Worm (Caenorhabditis elegans) whole organism, early embryonic: ENCODE results near the gene F58F9.8.

Source experiments
- B0310.2 ChIP-seq: sonication (generic microtip); optimal IDR thresholded peaks from 2 replicates; lab custom pipeline; 2016; ENCODE audit warnings: mild to moderate bottlenecking, missing genetic modification characterization, missing compliant biosample characterization
- F13C5.2 ChIP-seq: sonication (generic microtip); optimal IDR thresholded peaks from 2 replicates; lab custom pipeline; 2017; ENCODE audit warnings: mild to moderate bottlenecking, missing genetic modification characterization, inconsistent platforms, missing compliant biosample characterization
- aly-1 ChIP-seq: sonication (generic microtip); optimal IDR thresholded peaks from 2 replicates; lab custom pipeline; 2016; ENCODE audit warnings: missing genetic modification characterization, missing compliant biosample characterization
- ama-1 ChIP-seq: fragments of 150-350 bp; optimal IDR thresholded peaks from 2 replicates; lab custom pipeline; 2014
- ceh-13 ChIP-seq: fragments of 200-800 bp; sonication (Bioruptor generic); optimal IDR thresholded peaks from 2 replicates; lab custom pipeline; 2018; ENCODE audit warnings: mild to moderate bottlenecking, missing genetic modification characterization, missing compliant biosample characterization
- ceh-36 ChIP-seq: sonication (generic microtip); optimal IDR thresholded peaks from 2 replicates; lab custom pipeline; 2016; ENCODE audit warnings: missing genetic modification characterization, inconsistent platforms, missing compliant biosample characterization
- ets-7 ChIP-seq: sonication (generic microtip); optimal IDR thresholded peaks from 2 replicates; lab custom pipeline; 2016; ENCODE audit warnings: missing genotype, missing genetic modification characterization, missing compliant biosample characterization
- flt-1 ChIP-seq: fragments of 200-800 bp; sonication (Bioruptor generic); IDR thresholded peaks from 2 replicates; pipeline ENCODE4 v1.3.6; 2022; ENCODE audit warnings: missing genetic modification characterization, missing compliant biosample characterization
- hmbx-1 ChIP-seq: sonication (generic microtip); optimal IDR thresholded peaks from 2 replicates; lab custom pipeline; 2016; ENCODE audit warnings: mild to moderate bottlenecking, missing genetic modification characterization, missing compliant biosample characterization
- hmg-4 ChIP-seq: fragments of 200-800 bp; sonication (Bioruptor generic); optimal IDR thresholded peaks from 2 replicates; lab custom pipeline; 2018; ENCODE audit warnings: mild to moderate bottlenecking, missing genetic modification characterization, missing compliant biosample characterization
- hnd-1 ChIP-seq: sonication (generic microtip); optimal IDR thresholded peaks from 2 replicates; lab custom pipeline; 2016; ENCODE audit warnings: missing genetic modification characterization, missing compliant biosample characterization
- pes-1 ChIP-seq: fragments of 200-800 bp; sonication (Bioruptor generic); IDR thresholded peaks from 2 replicates; pipeline ENCODE4 v1.3.6; 2022; ENCODE audit warnings: missing genetic modification reagents, missing genetic modification characterization, missing compliant biosample characterization
- scrt-1 ChIP-seq: fragments of 200-800 bp; sonication (Bioruptor generic); IDR thresholded peaks from 2 replicates; pipeline ENCODE4 v1.3.6; 2022; ENCODE audit warnings: missing genetic modification characterization, missing compliant biosample characterization
- sea-1 ChIP-seq: fragments of 200-800 bp; sonication (Bioruptor generic); conservative IDR thresholded peaks from 2 replicates; pipeline ENCODE4 v1.3.6; 2022; ENCODE audit warnings: missing genetic modification characterization, missing compliant biosample characterization
- tbx-11 ChIP-seq: fragments of 200-800 bp; sonication (Bioruptor generic); IDR thresholded peaks from 2 replicates; pipeline ENCODE4 v1.3.6; 2022; ENCODE audit warnings: missing genetic modification characterization, missing compliant biosample characterization
- tbx-37 ChIP-seq: fragments of 200-800 bp; sonication (Bioruptor generic); conservative IDR thresholded peaks from 2 replicates; pipeline ENCODE4 v1.3.6; 2022; ENCODE audit warnings: missing genetic modification reagents, missing genetic modification characterization, missing compliant biosample characterization
- tra-4 ChIP-seq: sonication (generic microtip); optimal IDR thresholded peaks from 2 replicates; lab custom pipeline; 2017; ENCODE audit warnings: missing genetic modification characterization, missing compliant biosample characterization

The F58F9.8 gene

ce11 chrIV:6258967-6259366 is 21.0 kb downstream of the F58F9.8 start:
- TF ChIP-seq ama-1 (lab: Kevin White, UChicago) (no peak), B0310.2 (tag; lab: Kevin White, UChicago) (no peak), tra-4 (tag; lab: Kevin White, UChicago) (no peak), hnd-1 (tag; lab: Kevin White, UChicago) (no peak), tbx-37 (no peak), flt-1 (GFP tag; lab: Robert Waterston, UW) (no peak), hmbx-1 (tag; lab: Kevin White, UChicago) (no peak), scrt-1 (GFP tag; lab: Robert Waterston, UW) (no peak), pes-1 (no peak), hmg-4 (GFP tag; lab: Kevin White, UChicago) (no peak), tbx-11 (no peak), ceh-36 (tag; lab: Kevin White, UChicago) (no peak), ets-7 (tag; lab: Kevin White, UChicago) (no peak), F13C5.2 (tag; lab: Kevin White, UChicago) (no peak), ceh-13 (GFP tag; lab: Kevin White, UChicago) (no peak), aly-1 (tag; lab: Kevin White, UChicago) (no peak), sea-1 (no peak)

DNA sequence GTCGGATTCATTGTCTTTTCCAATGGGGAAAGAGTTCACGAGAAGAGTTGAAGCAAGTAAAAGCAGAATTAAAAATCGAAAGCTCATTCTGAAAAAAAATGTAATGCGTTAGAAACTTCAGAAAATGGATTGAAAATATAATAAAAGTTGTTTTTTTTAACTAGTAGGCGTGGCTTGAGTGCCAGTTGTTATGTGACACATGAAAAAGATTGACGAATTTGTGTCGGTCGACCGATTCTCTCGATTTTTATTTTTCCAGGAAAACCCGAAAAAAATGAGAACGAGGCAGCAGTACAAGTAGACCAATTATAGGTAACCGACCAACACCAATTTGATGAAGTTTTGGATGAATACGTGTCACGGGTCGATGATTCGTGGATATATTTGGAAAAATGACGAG is 21.8 kb downstream of the F58F9.8 start, which contains the start of gene nlp-16:
Gene nlp-16, minus strand, starts transcription at position 101 of the 400 bp plus-strand sequence.
- TF ChIP-seq ets-7 (tag; lab: Kevin White, UChicago) (no peak), aly-1 (tag; lab: Kevin White, UChicago) (no peak), tbx-37 (no peak), ceh-13 (GFP tag; lab: Kevin White, UChicago) (no peak), flt-1 (GFP tag; lab: Robert Waterston, UW) (no peak), tbx-11 (no peak), hmbx-1 (tag; lab: Kevin White, UChicago) (no peak), hmg-4 (GFP tag; lab: Kevin White, UChicago) (no peak), sea-1 (no peak)

DNA sequence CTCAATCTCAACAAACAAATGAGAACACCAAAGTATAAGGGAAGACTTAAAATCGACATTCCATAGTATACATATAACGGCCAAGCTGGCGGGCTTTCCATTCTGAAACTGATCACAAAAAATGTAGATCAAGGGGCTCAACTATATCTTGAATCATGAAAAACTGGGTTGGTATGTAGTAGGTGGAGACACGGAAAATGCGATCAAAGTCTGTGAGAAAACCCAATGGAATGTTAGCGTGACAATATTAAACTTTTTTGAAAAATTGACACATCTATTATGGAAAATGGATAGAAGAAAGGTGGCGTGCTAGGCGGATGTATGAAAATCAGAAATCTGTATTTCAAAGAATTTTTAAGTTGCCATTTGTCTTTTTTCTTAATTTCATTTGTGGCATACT is 25.3 kb downstream of the F58F9.8 start, which contains the start of gene srv-28:
Gene srv-28, minus strand, starts transcription at position 101 of the 400 bp plus-strand sequence.
- TF ChIP-seq hmbx-1 (tag; lab: Kevin White, UChicago) (no peak), scrt-1 (GFP tag; lab: Robert Waterston, UW) (no peak), ets-7 (tag; lab: Kevin White, UChicago) (no peak), tra-4 (tag; lab: Kevin White, UChicago) (no peak), ceh-13 (GFP tag; lab: Kevin White, UChicago) (no peak)

DNA sequence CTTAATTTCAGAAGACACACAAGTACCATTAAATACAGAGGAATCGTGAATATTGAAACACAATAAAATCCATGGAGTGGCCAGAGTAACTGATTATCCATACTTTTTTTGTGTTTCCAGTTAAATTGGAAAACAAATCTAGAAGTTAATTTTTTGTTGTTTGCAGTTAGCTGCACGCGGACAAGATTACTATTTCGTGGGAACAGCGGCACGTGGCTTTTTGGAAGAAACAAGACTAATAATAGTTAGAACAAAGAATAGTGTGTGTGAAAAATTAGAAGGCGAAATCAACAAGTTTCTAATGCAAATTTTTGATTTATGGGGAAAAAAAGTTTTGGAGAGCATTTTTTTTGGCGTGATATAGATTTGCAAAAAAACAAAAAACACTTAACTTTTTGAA is 28.5 kb downstream of the F58F9.8 start, which contains the start of gene srv-29:
Gene srv-29, minus strand, starts transcription at position 101 of the 400 bp plus-strand sequence.
- TF ChIP-seq pes-1 = no peak

- TF ChIP-seq pes-1 (no peak), tbx-37 (no peak)
Observed at ce11 chrIV:6269346-6269745, 31.4 kb downstream of the F58F9.8 start, which contains the start of gene srv-30. TSS of gene srv-30 (minus strand) at chrIV:6269446.

DNA sequence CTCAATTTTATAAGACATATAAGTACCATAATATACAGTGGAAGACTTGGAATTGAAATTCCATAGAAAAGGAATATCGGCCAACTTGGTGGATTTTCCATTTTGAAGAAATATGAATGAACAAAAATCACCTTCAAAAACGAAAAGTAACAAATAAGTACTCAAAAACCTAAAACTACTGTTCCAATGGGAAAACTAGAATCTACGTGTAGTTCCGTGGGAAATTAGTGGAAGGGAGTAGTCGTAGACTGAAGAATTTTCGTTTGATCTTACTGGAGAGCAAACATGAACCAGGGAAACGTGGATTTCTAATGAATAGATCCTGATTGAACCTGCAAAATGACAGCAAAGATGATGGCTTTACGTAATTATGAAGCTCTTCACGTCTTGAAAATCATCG is 33.9 kb downstream of the F58F9.8 start, which contains the start of gene srv-31:
Gene srv-31, minus strand, starts transcription at position 101 of the 400 bp plus-strand sequence.
- TF ChIP-seq ceh-36 (tag; lab: Kevin White, UChicago) (no peak), pes-1 (no peak), tbx-37 (no peak), ets-7 (tag; lab: Kevin White, UChicago) (no peak)

ce11 chrIV:6275671-6276209 is 37.8 kb downstream of the F58F9.8 start, which contains the start of the genes aat-4 and T13A10.1:
TSS of gene aat-4 (minus strand) at chrIV:6275721.
TSS of gene T13A10.1 (plus strand) at chrIV:6276081.
- TF ChIP-seq ceh-13 (GFP tag; lab: Kevin White, UChicago) (no peak), ceh-36 (tag; lab: Kevin White, UChicago) (no peak), tra-4 (tag; lab: Kevin White, UChicago) (no peak), sea-1 (no peak), scrt-1 (GFP tag; lab: Robert Waterston, UW) (no peak), tbx-37 (no peak), F13C5.2 (tag; lab: Kevin White, UChicago) (no peak), tbx-11 (no peak), aly-1 (tag; lab: Kevin White, UChicago) (no peak), ets-7 (tag; lab: Kevin White, UChicago) (no peak), B0310.2 (tag; lab: Kevin White, UChicago) (no peak), pes-1 (no peak), ama-1 (lab: Kevin White, UChicago) (no peak)

DNA sequence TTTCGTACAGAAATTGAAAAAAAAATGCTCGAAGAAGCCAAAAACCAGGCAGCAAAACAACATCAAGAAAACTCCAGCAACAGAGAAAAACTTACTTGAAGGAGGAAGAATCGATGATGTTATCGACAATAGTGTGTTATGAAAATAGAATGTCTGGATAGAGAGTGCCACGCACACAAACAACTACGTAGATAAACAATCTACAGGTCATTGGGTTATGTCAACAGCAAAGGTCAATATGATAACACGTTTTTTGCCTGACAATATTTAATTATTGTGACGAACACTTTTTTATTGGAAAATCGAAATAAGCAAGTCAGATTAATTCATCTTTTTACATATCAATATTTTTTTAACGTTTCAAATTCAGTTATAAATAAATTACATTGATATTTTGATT is 41.4 kb downstream of the F58F9.8 start, which contains the start of gene sams-5:
Gene sams-5, minus strand, starts transcription at position 131 of the 400 bp plus-strand sequence.
- TF ChIP-seq ceh-13 (GFP tag; lab: Kevin White, UChicago) (no peak), hmg-4 (GFP tag; lab: Kevin White, UChicago) (no peak), pes-1 (no peak), ets-7 (tag; lab: Kevin White, UChicago) (no peak), ama-1 (lab: Kevin White, UChicago) (no peak), aly-1 (tag; lab: Kevin White, UChicago) (no peak), scrt-1 (GFP tag; lab: Robert Waterston, UW) (no peak), hmbx-1 (tag; lab: Kevin White, UChicago) (no peak), sea-1 (no peak), F13C5.2 (tag; lab: Kevin White, UChicago) (no peak), hnd-1 (tag; lab: Kevin White, UChicago) (no peak)
